Fruit fly (Drosophila melanogaster): Measurements from ENCODE around the gene GstD3.

Gene GstD3

dm6 chr3R:12361962-12362497 lies 10.8 kb upstream of the GstD3 start:
- TF ChIP-seq h (optimal IDR thresholded peaks at IDR 0.05) = no peak
- TF ChIP-seq insv (optimal IDR thresholded peaks at IDR 0.05) = no peak
- no peak for TF ChIP-seq Sin3A (optimal IDR thresholded peaks at IDR 0.05)
- TF ChIP-seq Myc (optimal IDR thresholded peaks at IDR 0.05) = no peak
- TF ChIP-seq ttk (optimal IDR thresholded peaks at IDR 0.05) = no peak
- TF ChIP-seq psq (optimal IDR thresholded peaks at IDR 0.05) = no peak

DNA sequence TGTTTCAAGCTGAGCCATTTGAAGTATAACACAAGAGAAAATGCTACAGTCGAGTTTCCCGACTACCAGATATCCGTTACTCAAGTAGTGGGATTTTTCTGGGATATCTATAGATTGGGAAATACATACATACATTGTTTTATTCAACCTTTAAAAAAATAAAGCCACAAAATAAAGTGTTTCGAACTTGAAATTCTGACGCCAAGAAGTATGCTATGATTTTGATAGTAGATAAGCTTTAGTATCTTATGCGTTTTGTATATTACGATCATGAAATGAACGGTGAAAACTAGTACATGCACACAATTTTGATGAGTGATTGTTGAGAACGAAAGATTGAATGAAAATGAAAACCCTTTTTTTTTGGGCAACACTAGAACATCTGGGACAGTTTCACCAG lies 9.3 kb upstream of the GstD3 start:
- no peak for TF ChIP-seq ttk (optimal IDR thresholded peaks at IDR 0.05)
- no peak for TF ChIP-seq Sin3A (optimal IDR thresholded peaks at IDR 0.05)
- no peak for TF ChIP-seq Myc (optimal IDR thresholded peaks at IDR 0.05)
- TF ChIP-seq h (optimal IDR thresholded peaks at IDR 0.05) = no peak
- TF ChIP-seq insv (optimal IDR thresholded peaks at IDR 0.05) = no peak
- TF ChIP-seq psq (optimal IDR thresholded peaks at IDR 0.05) = no peak

dm6 chr3R:12364580-12364979 lies 8.3 kb upstream of the GstD3 start, which contains the start of gene Tim17a1:
Gene Tim17a1, minus strand, starts transcription at chr3R:12364680.
- TF ChIP-seq h (optimal IDR thresholded peaks at IDR 0.05) (no peak), ttk (optimal IDR thresholded peaks at IDR 0.05) (no peak), Myc (optimal IDR thresholded peaks at IDR 0.05) (no peak), Sin3A (optimal IDR thresholded peaks at IDR 0.05) (no peak), insv (optimal IDR thresholded peaks at IDR 0.05) (no peak), psq (optimal IDR thresholded peaks at IDR 0.05) (no peak)

DNA sequence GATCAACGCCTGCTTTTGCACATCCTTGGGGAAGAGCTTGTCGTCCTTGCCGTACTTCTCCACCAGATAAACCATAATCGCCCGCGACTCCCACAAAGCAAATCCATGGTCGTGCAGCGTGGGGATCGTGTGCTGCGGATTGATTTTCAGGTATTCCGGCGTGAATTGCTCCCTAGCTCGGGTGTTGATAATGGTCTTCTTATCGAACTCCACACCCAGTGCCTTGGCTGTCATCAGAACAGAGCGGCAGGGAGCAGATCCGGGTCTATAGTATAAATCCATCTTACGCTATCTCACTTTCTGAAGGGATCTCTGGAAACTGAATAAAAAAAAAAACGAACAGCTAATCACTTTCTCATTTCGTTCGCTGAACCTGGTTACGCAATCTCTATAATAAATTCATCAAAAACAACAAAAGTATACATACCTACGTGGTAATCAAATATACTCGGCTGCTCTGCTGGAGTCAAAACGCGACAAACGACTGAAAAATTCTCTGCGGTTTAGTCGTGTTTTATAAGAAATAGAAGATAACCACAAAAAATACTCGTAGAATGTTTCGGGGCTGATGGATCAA lies 7.5 kb upstream of the GstD3 start, which contains the start of gene GstD10:
Gene GstD10 (minus strand): TSS at position 472 of the 577 bp plus-strand sequence.
- TF ChIP-seq psq (optimal IDR thresholded peaks at IDR 0.05) = no peak
- TF ChIP-seq Sin3A (optimal IDR thresholded peaks at IDR 0.05) = no peak
- TF ChIP-seq Myc (optimal IDR thresholded peaks at IDR 0.05) = no peak
- no peak for TF ChIP-seq ttk (optimal IDR thresholded peaks at IDR 0.05)
- no peak for TF ChIP-seq insv (optimal IDR thresholded peaks at IDR 0.05)
- TF ChIP-seq h (optimal IDR thresholded peaks at IDR 0.05) = no peak

- TF ChIP-seq ttk (optimal IDR thresholded peaks at IDR 0.05) (no peak), insv (optimal IDR thresholded peaks at IDR 0.05) (no peak)
Observed at dm6 chr3R:12365887-12366286, 7.0 kb upstream of the GstD3 start.

DNA sequence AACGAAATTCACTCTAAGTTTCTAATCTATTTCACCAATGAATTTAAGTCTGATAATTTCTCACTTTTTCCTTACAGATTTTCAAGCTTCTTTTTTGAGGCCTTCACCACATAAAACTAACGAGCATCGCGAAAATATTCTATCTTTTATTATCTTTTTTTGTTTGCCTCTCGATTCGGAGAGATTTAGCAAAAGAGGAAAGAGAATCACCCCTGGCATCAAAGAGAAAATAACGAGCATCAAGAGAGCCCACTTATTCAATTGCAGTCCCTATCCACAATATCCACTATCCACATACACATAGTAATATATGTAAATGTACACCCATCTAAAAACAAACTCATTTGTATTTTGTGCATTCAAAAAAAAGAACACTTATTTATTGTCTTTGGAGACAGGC lies 5.4 kb upstream of the GstD3 start, which contains the start of gene GstD9:
Gene GstD9 (minus strand): TSS at position 101 of the 400 bp plus-strand sequence.
- TF ChIP-seq h (optimal IDR thresholded peaks at IDR 0.05) = no peak
- no peak for TF ChIP-seq insv (optimal IDR thresholded peaks at IDR 0.05)
- no peak for TF ChIP-seq Sin3A (optimal IDR thresholded peaks at IDR 0.05)
- no peak for TF ChIP-seq Myc (optimal IDR thresholded peaks at IDR 0.05)
- no peak for TF ChIP-seq psq (optimal IDR thresholded peaks at IDR 0.05)
- no peak for TF ChIP-seq ttk (optimal IDR thresholded peaks at IDR 0.05)

- TF ChIP-seq Myc (optimal IDR thresholded peaks at IDR 0.05) (no peak), insv (optimal IDR thresholded peaks at IDR 0.05) (no peak), ttk (optimal IDR thresholded peaks at IDR 0.05) (no peak), Sin3A (optimal IDR thresholded peaks at IDR 0.05) (no peak), psq (optimal IDR thresholded peaks at IDR 0.05) (no peak), h (optimal IDR thresholded peaks at IDR 0.05) (no peak)
Observed at dm6 chr3R:12369135-12369792, 3.6 kb upstream of the GstD3 start, which contains the start of gene GstD1. Gene GstD1, minus strand, starts transcription at chr3R:12369268.

- TF ChIP-seq psq (optimal IDR thresholded peaks at IDR 0.05) (no peak), Sin3A (optimal IDR thresholded peaks at IDR 0.05) (no peak), Myc (optimal IDR thresholded peaks at IDR 0.05) (no peak), h (optimal IDR thresholded peaks at IDR 0.05) (no peak), insv (optimal IDR thresholded peaks at IDR 0.05) (no peak), ttk (optimal IDR thresholded peaks at IDR 0.05) (no peak)
Observed at dm6 chr3R:12369793-12370642, 2.9 kb upstream of the GstD3 start.

dm6 chr3R:12370643-12370995 lies 2.2 kb upstream of the GstD3 start:
- TF ChIP-seq Myc (optimal IDR thresholded peaks at IDR 0.05) (no peak), Sin3A (optimal IDR thresholded peaks at IDR 0.05) (no peak), insv (optimal IDR thresholded peaks at IDR 0.05) (no peak), psq (optimal IDR thresholded peaks at IDR 0.05) (no peak), ttk (optimal IDR thresholded peaks at IDR 0.05) (no peak), h (optimal IDR thresholded peaks at IDR 0.05) (no peak)

dm6 chr3R:12371671-12372070 lies 1.2 kb upstream of the GstD3 start, which contains the start of gene GstD2:
Gene GstD2, plus strand, starts transcription at chr3R:12371971.
- no peak for TF ChIP-seq psq (optimal IDR thresholded peaks at IDR 0.05)
- TF ChIP-seq insv (optimal IDR thresholded peaks at IDR 0.05) = no peak
- no peak for TF ChIP-seq Myc (optimal IDR thresholded peaks at IDR 0.05)
- TF ChIP-seq Sin3A (optimal IDR thresholded peaks at IDR 0.05) = no peak
- no peak for TF ChIP-seq h (optimal IDR thresholded peaks at IDR 0.05)
- TF ChIP-seq ttk (optimal IDR thresholded peaks at IDR 0.05) = no peak

DNA sequence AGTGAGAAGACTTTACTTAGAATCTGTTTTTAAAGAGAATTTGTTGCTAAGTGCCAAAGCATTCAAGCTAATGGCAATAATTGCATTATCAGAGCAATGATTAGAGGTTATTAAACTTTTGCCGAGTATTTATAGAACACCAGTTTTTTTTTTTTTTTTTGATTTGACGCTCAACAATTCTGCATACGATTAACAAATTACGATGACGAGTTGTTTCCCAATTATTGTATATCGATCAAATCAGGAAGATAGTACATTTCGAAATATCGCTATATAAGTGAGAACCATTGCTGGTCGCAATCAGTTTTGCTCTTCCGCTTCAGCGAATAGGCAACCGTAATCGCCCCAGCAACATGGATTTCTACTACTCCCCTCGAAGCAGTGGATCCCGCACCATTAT lies 932 bp downstream of the GstD3 start, which contains the start of gene GstD4:
Gene GstD4 (plus strand): TSS at position 301 of the 400 bp plus-strand sequence.
- TF ChIP-seq ttk (optimal IDR thresholded peaks at IDR 0.05) = no peak
- TF ChIP-seq h (optimal IDR thresholded peaks at IDR 0.05) = no peak
- no peak for TF ChIP-seq insv (optimal IDR thresholded peaks at IDR 0.05)
- no peak for TF ChIP-seq Sin3A (optimal IDR thresholded peaks at IDR 0.05)
- TF ChIP-seq psq (optimal IDR thresholded peaks at IDR 0.05) = no peak
- no peak for TF ChIP-seq Myc (optimal IDR thresholded peaks at IDR 0.05)

Measured in Kc167 (cell line).